Worm (Caenorhabditis elegans): ENCODE measurements around the gene tag-124.

The tag-124 gene

ce11 chrII:9566045-9566444 lies 25.0 kb upstream of the tag-124 start (continued):
- TF ChIP-seq php-3 (GFP tag; IDR thresholded peaks at IDR 0.05) = peak; percentile 69; the same call in 1 of the 2 replicates
- peak; percentile 78 for TF ChIP-seq ctbp-1 (GFP tag; IDR thresholded peaks at IDR 0.05)
- peak; percentile 83 for TF ChIP-seq lin-1 (GFP tag; IDR thresholded peaks at IDR 0.05)
- peak; percentile 76; the same call in 1 of the 2 replicates for TF ChIP-seq ceh-20 (GFP tag; IDR thresholded peaks at IDR 0.05)
- TF ChIP-seq spr-3 (GFP tag; optimal IDR thresholded peaks at IDR 0.05) = peak; percentile 71
- peak; percentile 82; the same call in 1 of the 2 replicates for TF ChIP-seq nhr-41 (GFP tag; IDR thresholded peaks at IDR 0.05)
- peak; percentile 70 for TF ChIP-seq ZK337.2 (GFP tag; IDR thresholded peaks at IDR 0.05)
- no peak for TF ChIP-seq daf-8 (GFP tag; IDR thresholded peaks at IDR 0.05)
- peak; percentile 91 for TF ChIP-seq tra-1 (GFP tag; IDR thresholded peaks at IDR 0.05)
- TF ChIP-seq daf-16 (GFP tag; optimal IDR thresholded peaks at IDR 0.05) = peak in 1 of 2 experiments; percentile 79
- TF ChIP-seq daf-16 (tag; optimal IDR thresholded peaks at IDR 0.05) = peak; percentile 45
- TF ChIP-seq mxl-2 (GFP tag; conservative IDR thresholded peaks at IDR 0.05) = peak; percentile 69; the same call in 1 of the 2 replicates
- TF ChIP-seq Y75B8A.6 (GFP tag; IDR thresholded peaks at IDR 0.05) = peak; percentile 72; the same call in 1 of the 2 replicates
- TF ChIP-seq nhr-102 (tag; optimal IDR thresholded peaks at IDR 0.05) = peak; percentile 50

- TF ChIP-seq ZK337.2 (GFP tag; IDR thresholded peaks at IDR 0.05) (no peak), mxl-3 (GFP tag; optimal IDR thresholded peaks at IDR 0.05) (peak; percentile 42), nhr-28 (tag; optimal IDR thresholded peaks at IDR 0.05) (peak; percentile 41), T20F7.1 (GFP tag; optimal IDR thresholded peaks at IDR 0.05) (no peak), hlh-30 (tag; optimal IDR thresholded peaks at IDR 0.05; ENCODE audit: insufficient read depth) (peak; percentile 59), zip-2 (tag; optimal IDR thresholded peaks at IDR 0.05) (no peak), pqm-1 (tag; optimal IDR thresholded peaks at IDR 0.05) (no peak), Y5F2A.4 (GFP tag; optimal IDR thresholded peaks at IDR 0.05) (no peak), F49E8.2 (tag; optimal IDR thresholded peaks at IDR 0.05; ENCODE audit: borderline replicate concordance) (no peak), F44E2.7 (GFP tag; IDR thresholded peaks at IDR 0.05) (no peak), skn-1 (tag; optimal IDR thresholded peaks at IDR 0.05) (no peak), F26F4.8 (GFP tag; conservative IDR thresholded peaks at IDR 0.05) (no peak), unc-62 (GFP tag; optimal IDR thresholded peaks at IDR 0.05 in 1 of 2) (peak in 1 of 2 experiments; percentile 90), unc-62 (tag; optimal IDR thresholded peaks at IDR 0.05) (no peak), mdl-1 (tag; optimal IDR thresholded peaks at IDR 0.05) (peak in 1 of 2 experiments; percentile 8)
These were observed 17.7 kb upstream of the tag-124 start for ce11 chrII:9573412-9573811.

- TF ChIP-seq aly-2 (tag; optimal IDR thresholded peaks at IDR 0.05) (no peak), F44E2.7 (GFP tag; IDR thresholded peaks at IDR 0.05) (0 out of 2 replicates have a peak, but pooled peaks have one; percentile 43), nhr-10 (tag; optimal IDR thresholded peaks at IDR 0.05) (no peak), egl-43 (GFP tag; IDR thresholded peaks at IDR 0.05) (0 out of 2 replicates have a peak, but pooled peaks have one; percentile 58), hlh-30 (tag; optimal IDR thresholded peaks at IDR 0.05; ENCODE audit: insufficient read depth) (no peak), rbr-2 (tag; optimal IDR thresholded peaks at IDR 0.05) (peak; percentile 1), ceh-62 (tag; optimal IDR thresholded peaks at IDR 0.05) (no peak), ztf-11 (tag; optimal IDR thresholded peaks at IDR 0.05) (no peak), unc-62 (GFP tag; optimal IDR thresholded peaks at IDR 0.05 in 1 of 2) (peak in 1 of 2 experiments; percentile 60), unc-62 (tag; optimal IDR thresholded peaks at IDR 0.05) (no peak), mes-2 (tag; optimal IDR thresholded peaks at IDR 0.05; ENCODE audit: poor library complexity, severe bottlenecking) (peak; percentile 15)
These were observed 16.7 kb upstream of the tag-124 start for ce11 chrII:9574406-9574805.

- TF ChIP-seq unc-62 (GFP tag; optimal IDR thresholded peaks at IDR 0.05 in 1 of 2) (peak in 1 of 2 experiments; percentile 83), unc-62 (tag; optimal IDR thresholded peaks at IDR 0.05) (no peak), dpl-1 (GFP tag; optimal IDR thresholded peaks at IDR 0.05) (no peak)
These were observed 15.4 kb upstream of the tag-124 start, which contains the start of gene exc-7 for ce11 chrII:9575670-9576069. Gene exc-7, plus strand, starts transcription at chrII:9575970.

Measured in whole organism, L4 larva.